Fruit fly (Drosophila melanogaster): ENCODE measurements around the gene CG14969.

DNA sequence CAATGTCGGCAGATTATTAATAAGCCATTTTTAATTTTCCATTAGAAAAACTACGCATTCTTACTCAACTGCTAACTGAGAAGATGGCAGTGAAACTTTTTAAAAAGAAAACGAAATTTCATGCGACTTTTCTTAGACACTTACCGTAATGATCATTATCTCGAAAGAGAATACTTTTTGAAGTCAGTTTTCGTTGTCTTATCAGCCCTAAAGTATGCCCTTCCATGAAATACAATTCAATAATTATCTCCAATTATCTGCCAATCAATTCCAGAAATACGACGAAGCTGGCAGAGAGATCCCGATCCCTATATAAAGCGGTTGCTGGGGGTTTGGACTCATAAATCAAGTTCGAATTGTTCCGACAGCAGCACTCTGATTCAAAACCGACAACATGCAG is 18.3 kb downstream of the CG14969 start, which contains the start of gene Drsl5:
- TF ChIP-seq Drgx (GFP tag; IDR thresholded peaks at IDR 0.05), result no peak
- no peak for TF ChIP-seq MTF-1 (GFP tag; optimal IDR thresholded peaks at IDR 0.05; ENCODE audit: borderline replicate concordance)
- TF ChIP-seq gsb-n (tag; optimal IDR thresholded peaks at IDR 0.05), result no peak
